Worm (Caenorhabditis elegans): ENCODE data around the gene ZC196.5.

Gene ZC196.5

ce11 chrV:8762861-8763260 is 33.7 kb downstream of the ZC196.5 start, which contains the start of gene B0507.8:
B0507.8 (minus strand) TSS chrV:8762961.
- no peak for TF ChIP-seq skn-1 (tag; optimal IDR thresholded peaks at IDR 0.05)
- no peak for TF ChIP-seq isw-1 (GFP tag; IDR thresholded peaks at IDR 0.05)
- TF ChIP-seq nhr-76 (tag; optimal IDR thresholded peaks at IDR 0.05), result no peak
- no peak for TF ChIP-seq ztf-11 (tag; optimal IDR thresholded peaks at IDR 0.05)
- TF ChIP-seq lsy-2 (tag; optimal IDR thresholded peaks at IDR 0.05), result no peak
- TF ChIP-seq dpl-1 (GFP tag; optimal IDR thresholded peaks at IDR 0.05), result no peak
- no peak for TF ChIP-seq lir-3 (tag; optimal IDR thresholded peaks at IDR 0.05; ENCODE audit: poor library complexity)
- TF ChIP-seq hlh-4 (tag; optimal IDR thresholded peaks at IDR 0.05), result no peak
- TF ChIP-seq lin-14 (GFP tag; optimal IDR thresholded peaks at IDR 0.05), result no peak
- no peak for TF ChIP-seq nhr-20 (tag; optimal IDR thresholded peaks at IDR 0.05)
- TF ChIP-seq sptf-1 (tag; optimal IDR thresholded peaks at IDR 0.05), result no peak
- no peak for TF ChIP-seq ama-1 (optimal IDR thresholded peaks at IDR 0.05)
- no peak for TF ChIP-seq ceh-8 (GFP tag; optimal IDR thresholded peaks at IDR 0.05)
- TF ChIP-seq pqm-1 (tag; optimal IDR thresholded peaks at IDR 0.05), result no peak
- TF ChIP-seq nhr-90 (tag; optimal IDR thresholded peaks at IDR 0.05; ENCODE audit: poor library complexity), result no peak

DNA sequence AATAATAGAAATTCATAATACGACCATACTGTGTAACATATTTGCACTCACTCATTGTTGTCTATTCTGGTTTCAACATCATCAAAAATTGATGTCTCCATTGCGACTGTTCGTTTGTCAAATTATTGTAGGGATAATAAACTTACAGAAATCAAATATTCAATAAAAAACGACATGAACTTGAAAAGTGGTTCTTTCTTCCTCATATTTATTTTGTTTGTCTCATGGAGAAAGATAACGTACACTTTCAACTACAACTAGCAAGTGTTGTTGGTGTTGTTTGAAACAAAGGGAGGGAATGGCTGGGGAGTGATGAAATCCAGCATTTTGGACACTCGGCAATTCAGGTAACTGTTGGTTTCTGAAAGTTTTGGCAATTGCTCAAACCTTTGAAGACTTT is 36.7 kb downstream of the ZC196.5 start, which contains the start of gene B0507.9:
Gene B0507.9 (minus strand): TSS at position 101 of the 400 bp plus-strand sequence.
- TF ChIP-seq nhr-90 (tag; optimal IDR thresholded peaks at IDR 0.05; ENCODE audit: poor library complexity) (no peak), pax-3 (tag; optimal IDR thresholded peaks at IDR 0.05) (no peak), ceh-90 (tag; optimal IDR thresholded peaks at IDR 0.05) (no peak), elt-2 (tag; optimal IDR thresholded peaks at IDR 0.05) (no peak), nhr-28 (tag; optimal IDR thresholded peaks at IDR 0.05) (no peak), vab-15 (tag; optimal IDR thresholded peaks at IDR 0.05) (no peak), C04F5.9 (tag; optimal IDR thresholded peaks at IDR 0.05) (no peak), C34B4.2 (tag; optimal IDR thresholded peaks at IDR 0.05) (no peak), mep-1 (tag; optimal IDR thresholded peaks at IDR 0.05) (no peak), snu-23 (GFP tag; optimal IDR thresholded peaks at IDR 0.05) (no peak), nhr-84 (tag; optimal IDR thresholded peaks at IDR 0.05) (no peak), efl-1 (optimal IDR thresholded peaks at IDR 0.05) (no peak), efl-1 (GFP tag; optimal IDR thresholded peaks at IDR 0.05 in 1 of 2) (no peak), isw-1 (GFP tag; IDR thresholded peaks at IDR 0.05) (no peak), lin-14 (GFP tag; optimal IDR thresholded peaks at IDR 0.05) (no peak), xbp-1 (tag; optimal IDR thresholded peaks at IDR 0.05) (no peak), sox-4 (tag; optimal IDR thresholded peaks at IDR 0.05) (no peak), snpc-4 (tag; optimal IDR thresholded peaks at IDR 0.05) (no peak), nhr-12 (tag; optimal IDR thresholded peaks at IDR 0.05) (no peak)

DNA sequence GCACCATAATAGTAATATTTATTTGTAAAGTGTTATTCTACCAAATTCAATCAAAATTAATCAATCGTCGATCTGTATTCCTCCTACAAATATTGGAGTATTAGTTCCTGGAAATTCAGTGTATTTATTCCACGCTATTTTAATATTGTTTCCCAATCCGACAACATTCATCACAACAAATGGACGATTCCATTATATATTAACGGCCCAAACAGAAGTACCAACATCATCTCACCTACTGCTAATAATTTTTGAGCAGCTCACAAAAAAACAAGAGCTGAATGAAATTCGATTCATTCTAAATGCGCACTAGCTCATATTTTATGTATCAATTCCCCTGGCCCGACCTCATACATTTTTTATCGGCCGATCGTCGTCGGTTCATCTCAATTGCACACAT is 37.8 kb downstream of the ZC196.5 start:
- TF ChIP-seq elt-2 (tag; optimal IDR thresholded peaks at IDR 0.05) (no peak), aly-2 (tag; optimal IDR thresholded peaks at IDR 0.05) (no peak), efl-1 (optimal IDR thresholded peaks at IDR 0.05) (no peak), efl-1 (GFP tag; optimal IDR thresholded peaks at IDR 0.05 in 1 of 2) (peak in 1 of 2 experiments; percentile 7), unc-86 (tag; optimal IDR thresholded peaks at IDR 0.05) (peak; percentile 49)

- TF ChIP-seq ceh-63 (GFP tag; optimal IDR thresholded peaks at IDR 0.05), result no peak
- TF ChIP-seq elt-2 (tag; optimal IDR thresholded peaks at IDR 0.05), result peak; percentile 91
Observed at ce11 chrV:8767493-8767892, 38.3 kb downstream of the ZC196.5 start.

DNA sequence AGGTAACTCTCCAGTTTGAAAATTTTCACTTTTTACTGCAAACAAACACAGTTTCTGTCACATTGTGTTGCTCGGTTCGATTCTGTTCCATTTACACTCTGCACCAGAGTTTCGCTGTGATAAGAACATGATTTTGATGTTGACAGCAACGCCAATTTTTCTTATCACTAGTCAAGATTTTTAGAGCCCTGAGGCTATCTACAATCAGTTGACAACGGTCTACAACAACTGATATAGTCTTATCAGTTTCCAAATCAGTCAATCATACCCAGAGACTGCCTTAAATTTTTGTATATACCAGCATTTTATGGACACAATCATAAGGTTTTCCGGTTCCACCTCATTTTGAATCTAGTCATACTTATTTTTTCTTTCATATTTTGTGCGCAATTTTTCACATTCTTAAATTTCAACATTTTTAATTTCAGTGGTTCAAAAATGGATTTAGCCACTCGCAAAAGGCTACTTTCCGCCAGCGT is 39.3 kb downstream of the ZC196.5 start, which contains the start of gene B0507.3:
Gene B0507.3 (plus strand): TSS at position 429 of the 479 bp plus-strand sequence.
- TF ChIP-seq sptf-1 (tag; optimal IDR thresholded peaks at IDR 0.05) (no peak), nhr-90 (tag; optimal IDR thresholded peaks at IDR 0.05; ENCODE audit: poor library complexity) (peak; percentile 34), aha-1 (tag; optimal IDR thresholded peaks at IDR 0.05) (no peak), nhr-11 (tag; optimal IDR thresholded peaks at IDR 0.05) (no peak), tlp-1 (tag; optimal IDR thresholded peaks at IDR 0.05) (peak; percentile 86), lin-35 (GFP tag; optimal IDR thresholded peaks at IDR 0.05) (peak in 1 of 2 experiments; percentile 68), unc-86 (tag; optimal IDR thresholded peaks at IDR 0.05) (no peak), fkh-4 (tag; optimal IDR thresholded peaks at IDR 0.05; ENCODE audit: borderline replicate concordance) (no peak), nhr-12 (tag; optimal IDR thresholded peaks at IDR 0.05) (no peak), nhr-71 (tag; optimal IDR thresholded peaks at IDR 0.05) (peak; percentile 29), blmp-1 (tag; optimal IDR thresholded peaks at IDR 0.05) (no peak), elt-3 (tag; optimal IDR thresholded peaks at IDR 0.05) (no peak), ets-5 (GFP tag; IDR thresholded peaks at IDR 0.05) (no peak), lin-14 (GFP tag; optimal IDR thresholded peaks at IDR 0.05) (peak; percentile 40), pax-3 (tag; optimal IDR thresholded peaks at IDR 0.05) (peak; percentile 13), nhr-47 (tag; optimal IDR thresholded peaks at IDR 0.05) (no peak), mdl-1 (tag; optimal IDR thresholded peaks at IDR 0.05) (peak in 1 of 2 experiments; percentile 20), elt-2 (tag; optimal IDR thresholded peaks at IDR 0.05) (peak; percentile 100), pqm-1 (tag; optimal IDR thresholded peaks at IDR 0.05) (peak; percentile 96), nhr-20 (tag; optimal IDR thresholded peaks at IDR 0.05) (peak; percentile 15)

All from whole organism, L1 larva.